Worm (Caenorhabditis elegans): ENCODE results near the gene unc-112.

DNA sequence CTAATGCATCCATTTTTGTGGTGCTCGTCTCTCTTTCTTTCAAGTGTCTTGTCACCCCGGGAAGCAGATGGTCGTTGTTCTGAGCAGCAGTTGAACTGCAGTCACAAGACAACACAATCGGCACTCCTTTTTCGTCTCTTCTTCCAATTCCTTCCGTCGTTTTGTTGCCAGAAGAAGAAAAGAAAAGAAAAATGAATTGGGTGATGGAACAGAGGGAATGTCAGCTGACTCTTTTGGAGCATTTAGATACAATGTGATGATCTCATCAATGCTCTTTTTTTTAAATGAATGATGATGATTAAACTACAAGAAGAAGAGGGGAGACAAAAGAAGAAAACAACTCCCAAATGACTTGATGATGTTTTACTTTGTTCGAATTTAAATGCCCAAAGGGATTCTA, 46.5 kb downstream of the unc-112 start:
- no peak for TF ChIP-seq flt-1 (GFP tag; IDR thresholded peaks at IDR 0.05)
- no peak for TF ChIP-seq med-1 (GFP tag; optimal IDR thresholded peaks at IDR 0.05; ENCODE audit: insufficient read depth)
- no peak for TF ChIP-seq ref-1 (GFP tag; conservative IDR thresholded peaks at IDR 0.05)
- no peak for TF ChIP-seq ztf-29 (GFP tag; IDR thresholded peaks at IDR 0.05)
- no peak for TF ChIP-seq ztf-23 (GFP tag; IDR thresholded peaks at IDR 0.05)
- no peak for TF ChIP-seq T22C8.4 (GFP tag; IDR thresholded peaks at IDR 0.05)
- TF ChIP-seq cog-1 (tag; optimal IDR thresholded peaks at IDR 0.05) = no peak
- TF ChIP-seq tab-1 (GFP tag; IDR thresholded peaks at IDR 0.05) = no peak
- TF ChIP-seq klf-2 (GFP tag; conservative IDR thresholded peaks at IDR 0.05) = no peak

Measured in whole organism, midembryonic.